Worm (Caenorhabditis elegans) whole organism, mixed stage, embryonic: ENCODE measurements around the gene mrps-11.

Experiments used
- blmp-1 ChIP-seq: fragments of 150-350 bp; optimal IDR thresholded peaks from 2 replicates; lab custom pipeline; 2014; ENCODE audit warnings: missing biosample characterization, missing genetic modification characterization
- ceh-43 ChIP-seq: fragments of 200-800 bp; sonication (Bioruptor generic); optimal IDR thresholded peaks from 2 replicates; lab custom pipeline; 2018; ENCODE audit warnings: mild to moderate bottlenecking, missing genetic modification characterization, moderate library complexity, missing compliant biosample characterization
- lin-13 ChIP-seq: fragments of 150-350 bp; optimal IDR thresholded peaks from 2 replicates; lab custom pipeline; 2014; ENCODE audit warnings: missing biosample characterization, missing genetic modification characterization
- lsy-2 ChIP-seq: fragments of 150-350 bp; optimal IDR thresholded peaks from 2 replicates; lab custom pipeline; 2014; ENCODE audit warnings: missing biosample characterization, missing genetic modification characterization
- nhr-12 ChIP-seq: fragments of 150-350 bp; optimal IDR thresholded peaks from 2 replicates; lab custom pipeline; 2014; ENCODE audit warnings: missing biosample characterization, missing genetic modification characterization
- nhr-28 ChIP-seq: fragments of 150-350 bp; optimal IDR thresholded peaks from 2 replicates; lab custom pipeline; 2014; ENCODE audit warnings: missing biosample characterization, missing genetic modification characterization
- nhr-76 ChIP-seq: sonication (generic microtip); optimal IDR thresholded peaks from 2 replicates; lab custom pipeline; 2017; ENCODE audit warnings: missing biosample characterization, missing genetic modification characterization
- pha-4 ChIP-seq: fragments of 150-350 bp; optimal IDR thresholded peaks from 2 replicates; lab custom pipeline; 2018; ENCODE audit warnings: missing biosample characterization, missing genetic modification reagents, missing genetic modification characterization
- sem-2 ChIP-seq: fragments of 200-800 bp; sonication (Bioruptor generic); optimal IDR thresholded peaks from 2 replicates; lab custom pipeline; 2018; ENCODE audit warnings: mild to moderate bottlenecking, missing genetic modification characterization, missing compliant biosample characterization
- snpc-4 ChIP-seq: fragments of 150-350 bp; optimal IDR thresholded peaks from 2 replicates; lab custom pipeline; 2014; ENCODE audit warnings: missing biosample characterization, missing genetic modification characterization
- unc-39 ChIP-seq: fragments of 150-350 bp; optimal IDR thresholded peaks from 2 replicates; lab custom pipeline; 2014; ENCODE audit warnings: missing biosample characterization, missing genetic modification characterization
- unc-62 ChIP-seq: fragments of 150-350 bp; optimal IDR thresholded peaks from 2 replicates; lab custom pipeline; 2014; ENCODE audit warnings: missing biosample characterization, missing genetic modification reagents, missing genetic modification characterization
- ztf-11 ChIP-seq: fragments of 150-350 bp; optimal IDR thresholded peaks from 2 replicates; lab custom pipeline; 2014; ENCODE audit warnings: missing biosample characterization, missing genetic modification characterization

DNA sequence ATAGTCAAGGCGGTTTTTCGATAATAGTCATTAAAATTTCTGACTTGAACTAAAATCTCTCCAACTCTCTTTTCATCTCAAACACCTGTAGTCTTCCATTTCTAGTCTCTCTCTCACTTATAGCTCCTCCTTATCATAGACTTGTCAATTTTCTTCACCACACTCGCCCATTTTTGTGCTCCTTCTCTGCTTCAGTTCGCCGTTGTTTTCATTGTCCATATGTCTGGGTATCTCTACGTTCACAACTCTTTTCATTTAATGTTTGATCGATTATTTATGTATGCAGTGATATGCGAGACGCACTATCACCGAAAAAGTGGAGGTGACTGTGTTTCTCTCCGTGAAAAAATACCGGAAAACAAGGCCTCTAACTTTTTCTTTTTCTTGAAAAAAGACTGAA, 26.7 kb downstream of the mrps-11 start:
- TF ChIP-seq ztf-11 (tag; lab: Kevin White, UChicago) (no peak), unc-39 (tag; lab: Kevin White, UChicago) (no peak), ceh-43 (GFP tag; lab: Kevin White, UChicago) (no peak), sem-2 (GFP tag; lab: Kevin White, UChicago) (no peak), nhr-12 (tag; lab: Kevin White, UChicago) (no peak), unc-62 (GFP tag; lab: Kevin White, UChicago) (no peak), pha-4 (tag; lab: Kevin White, UChicago) (no peak), nhr-28 (tag; lab: Kevin White, UChicago) (no peak), snpc-4 (no peak), lin-13 (tag; lab: Kevin White, UChicago) (no peak), blmp-1 (no peak), lsy-2 (tag; lab: Kevin White, UChicago) (no peak), nhr-76 (tag; lab: Kevin White, UChicago) (no peak)
